Fruit fly (Drosophila melanogaster) whole organism, adult: ENCODE measurements around the gene spidey.

Experiments used
- CG11617 ChIP-seq: fragments of 200-800 bp; sonication (Bioruptor generic); optimal IDR thresholded peaks from 2 replicates; lab custom pipeline; 2017; ENCODE audit warnings: mild to moderate bottlenecking, missing biosample characterization, missing genetic modification reagents, missing genetic modification characterization
- CG12768 ChIP-seq: fragments of 200-800 bp; sonication (Bioruptor generic); optimal IDR thresholded peaks from 2 replicates; lab custom pipeline; 2017; ENCODE audit warnings: missing biosample characterization, missing genetic modification characterization, mild to moderate bottlenecking, moderate library complexity, missing genetic modification reagents
- CG14711 ChIP-seq: fragments of 200-800 bp; sonication (Bioruptor generic); optimal IDR thresholded peaks from 2 replicates; lab custom pipeline; 2018; ENCODE audit warnings: missing biosample characterization, mild to moderate bottlenecking, missing genetic modification characterization, moderate library complexity
- CG1620 ChIP-seq: fragments of 200-800 bp; sonication (Bioruptor generic); optimal IDR thresholded peaks from 2 replicates; lab custom pipeline; 2016; ENCODE audit warnings: missing biosample characterization, missing genetic modification characterization
- CG33017 ChIP-seq: fragments of 200-800 bp; sonication (Bioruptor generic); optimal IDR thresholded peaks from 2 replicates; lab custom pipeline; 2018; ENCODE audit warnings: missing biosample characterization, mild to moderate bottlenecking, missing genetic modification characterization, moderate library complexity
- CG5204 ChIP-seq: fragments of 200-800 bp; sonication (Bioruptor generic); optimal IDR thresholded peaks from 2 replicates; lab custom pipeline; 2016; ENCODE audit warnings: missing biosample characterization, missing genetic modification characterization
- CG7045 ChIP-seq: fragments of 200-800 bp; sonication (Bioruptor generic); optimal IDR thresholded peaks from 2 replicates; lab custom pipeline; 2017; ENCODE audit warnings: missing biosample characterization, mild to moderate bottlenecking, missing genetic modification characterization
- CG7101 ChIP-seq: fragments of 200-800 bp; sonication (Bioruptor generic); optimal IDR thresholded peaks from 2 replicates; lab custom pipeline; 2018; ENCODE audit warnings: missing biosample characterization, mild to moderate bottlenecking, missing genetic modification characterization, moderate library complexity
- Clk ChIP-seq: fragments of 200-800 bp; sonication (Bioruptor generic); optimal IDR thresholded peaks from 2 replicates; lab custom pipeline; 2017; ENCODE audit warnings: missing biosample characterization, missing genetic modification characterization
- Crg-1 ChIP-seq: fragments of 200-800 bp; sonication (Bioruptor generic); optimal IDR thresholded peaks from 2 replicates; lab custom pipeline; 2016; ENCODE audit warnings: missing biosample characterization, missing genetic modification characterization
- Hr96 ChIP-seq: fragments of 200-800 bp; sonication (Bioruptor generic); optimal IDR thresholded peaks from 2 replicates; lab custom pipeline; 2016; ENCODE audit warnings: missing biosample characterization, missing genetic modification characterization
- Mnt ChIP-seq: fragments of 200-800 bp; sonication (Bioruptor generic); optimal IDR thresholded peaks from 2 replicates; lab custom pipeline; 2016; ENCODE audit warnings: missing biosample characterization, mild to moderate bottlenecking, missing genetic modification characterization
- bab1 ChIP-seq: fragments of 200-800 bp; sonication (Bioruptor generic); optimal IDR thresholded peaks from 3 replicates; lab custom pipeline; 2019; ENCODE audit warnings: missing biosample characterization, mild to moderate bottlenecking, missing genetic modification characterization, moderate library complexity
- cic ChIP-seq: fragments of 200-800 bp; sonication (Bioruptor generic); optimal IDR thresholded peaks from 2 replicates; lab custom pipeline; 2017; ENCODE audit warnings: missing biosample characterization, mild to moderate bottlenecking, missing genetic modification characterization, moderate library complexity
- cnc ChIP-seq, 2 experiments: fragments of >200 bp; optimal IDR thresholded peaks; 2 replicates each; lab custom pipeline; 2017
- kay ChIP-seq: fragments of 200-800 bp; sonication (Bioruptor generic); peaks from one replicate; lab custom pipeline; 2016; ENCODE audit warnings: missing biosample characterization, missing genetic modification characterization, borderline replicate concordance
- ovo ChIP-seq: fragments of 200-800 bp; sonication (Bioruptor generic); optimal IDR thresholded peaks from 2 replicates; lab custom pipeline; 2016; ENCODE audit warnings: missing biosample characterization, missing genetic modification characterization
- pad ChIP-seq: fragments of 200-800 bp; sonication (Bioruptor generic); optimal IDR thresholded peaks from 3 replicates; lab custom pipeline; 2017; ENCODE audit warnings: missing biosample characterization, missing genetic modification characterization, mild to moderate bottlenecking, moderate library complexity, missing genetic modification reagents
- tj ChIP-seq: fragments of 200-800 bp; sonication (Bioruptor generic); optimal IDR thresholded peaks from 3 replicates; lab custom pipeline; 2017; ENCODE audit warnings: missing biosample characterization, mild to moderate bottlenecking, missing genetic modification characterization, moderate library complexity
- toe ChIP-seq: fragments of 200-800 bp; sonication (Bioruptor generic); optimal IDR thresholded peaks from 2 replicates; lab custom pipeline; 2016; ENCODE audit warnings: missing biosample characterization, missing genetic modification characterization

The spidey gene

dm6 chrX:7908239-7909068, at the start of gene spidey, which contains the start of gene dpr14:
TSS of gene spidey (plus strand) at chrX:7908931.
TSS of gene dpr14 (minus strand) at chrX:7908286.
- TF ChIP-seq cnc (optimal IDR thresholded peaks at IDR 0.05; lab: Kevin White, UChicago) (no peak), CG1620 (GFP tag; lab: Kevin White, UChicago) (peak; percentile 86), kay (GFP tag; lab: Kevin White, UChicago) (peak; percentile 2), cic (GFP tag; lab: Kevin White, UChicago) (peak; percentile 55), CG33017 (tag; lab: Kevin White, UChicago) (peak; percentile 78), CG11617 (GFP tag; lab: Kevin White, UChicago) (peak; percentile 89), bab1 (peak; percentile 88), Clk (GFP tag; lab: Kevin White, UChicago) (peak; percentile 72), Hr96 (GFP tag; lab: Kevin White, UChicago) (peak; percentile 95), tj (GFP tag; lab: Kevin White, UChicago) (no peak), CG5204 (GFP tag; lab: Kevin White, UChicago) (no peak), Mnt (GFP tag; lab: Kevin White, UChicago) (peak; percentile 84), Crg-1 (peak; percentile 71), CG14711 (tag; lab: Kevin White, UChicago) (peak; percentile 87), CG7101 (tag; lab: Kevin White, UChicago) (peak; percentile 92), pad (GFP tag; lab: Kevin White, UChicago) (peak; percentile 99), CG12768 (GFP tag; lab: Kevin White, UChicago) (peak; percentile 84), toe (GFP tag; lab: Kevin White, UChicago) (peak; percentile 69), CG7045 (peak; percentile 81), ovo (GFP tag; lab: Kevin White, UChicago) (peak; percentile 99)

DNA sequence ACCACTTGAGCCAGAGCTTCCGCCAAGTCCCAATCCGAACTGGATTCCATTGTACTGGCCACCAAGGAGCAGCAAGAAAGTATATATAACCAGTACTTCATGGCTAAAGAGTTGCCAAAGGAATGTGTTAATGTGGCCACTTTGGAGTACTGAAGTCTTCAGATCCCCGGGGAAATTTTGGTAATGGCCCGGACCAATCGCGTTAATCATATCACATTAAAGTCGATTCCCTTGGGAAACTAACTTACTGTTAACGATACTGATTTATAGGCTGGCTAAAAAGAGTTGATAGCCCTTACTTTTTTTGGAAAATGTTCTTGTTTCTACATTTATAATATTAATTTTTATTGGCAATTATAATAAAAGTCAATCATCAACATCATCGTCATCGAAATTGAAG, 41.9 kb upstream of the spidey start, which contains the start of gene Ir7b:
TSS of gene Ir7b (minus strand) at position 101 of the 400 bp plus-strand sequence.
- no peak for TF ChIP-seq CG33017 (tag; lab: Kevin White, UChicago)
- TF ChIP-seq CG5204 (GFP tag; lab: Kevin White, UChicago), result no peak
- TF ChIP-seq Mnt (GFP tag; lab: Kevin White, UChicago), result no peak
- TF ChIP-seq ovo (GFP tag; lab: Kevin White, UChicago), result no peak
- no peak for TF ChIP-seq CG1620 (GFP tag; lab: Kevin White, UChicago)
- TF ChIP-seq CG7101 (tag; lab: Kevin White, UChicago), result no peak
- no peak for TF ChIP-seq Crg-1
- no peak for TF ChIP-seq Hr96 (GFP tag; lab: Kevin White, UChicago)
- TF ChIP-seq CG11617 (GFP tag; lab: Kevin White, UChicago), result no peak
- TF ChIP-seq pad (GFP tag; lab: Kevin White, UChicago), result no peak
- TF ChIP-seq Clk (GFP tag; lab: Kevin White, UChicago), result no peak
- no peak for TF ChIP-seq cic (GFP tag; lab: Kevin White, UChicago)
- no peak for TF ChIP-seq kay (GFP tag; lab: Kevin White, UChicago)
- TF ChIP-seq CG14711 (tag; lab: Kevin White, UChicago), result no peak

DNA sequence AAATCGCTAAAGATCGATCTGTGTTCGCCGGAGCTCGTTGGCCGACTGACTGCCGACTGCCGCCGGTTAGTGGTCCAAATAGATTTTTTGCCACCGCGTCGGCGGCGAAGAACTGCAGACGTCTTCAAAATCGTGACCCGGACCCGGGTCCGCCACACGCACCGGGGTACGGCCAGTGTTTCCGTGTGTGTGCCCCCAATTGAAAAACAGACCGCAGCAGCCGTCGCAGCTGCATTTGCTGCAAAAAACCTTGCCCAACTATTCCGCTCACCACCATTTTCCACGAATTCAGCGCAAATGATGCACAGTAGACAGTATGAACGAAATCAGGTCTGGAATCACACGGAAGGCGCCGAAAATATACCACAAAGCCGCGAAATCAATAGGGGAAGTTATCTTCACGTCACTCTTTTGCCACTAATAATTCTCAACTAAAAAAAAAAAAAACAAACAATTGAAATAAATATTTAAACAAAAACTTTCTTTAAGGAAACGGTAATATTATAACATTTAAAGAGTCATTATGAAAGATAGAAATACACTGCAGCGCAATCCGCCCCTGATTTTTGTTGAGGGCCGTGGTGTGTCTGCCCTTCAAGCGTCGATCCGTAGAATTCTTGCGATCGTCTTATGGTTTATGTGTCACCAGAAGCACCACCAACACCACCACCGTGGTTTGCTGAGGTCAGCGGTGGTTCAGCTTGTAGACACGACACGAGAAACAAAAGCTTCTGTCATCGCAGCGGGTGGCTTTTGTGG, 35.4 kb upstream of the spidey start, which contains the start of gene dec:
TSS of gene dec (minus strand) at position 51 of the 759 bp plus-strand sequence.
- TF ChIP-seq CG11617 (GFP tag; lab: Kevin White, UChicago) (no peak), CG5204 (GFP tag; lab: Kevin White, UChicago) (no peak), Clk (GFP tag; lab: Kevin White, UChicago) (no peak), bab1 (peak; percentile 88), Mnt (GFP tag; lab: Kevin White, UChicago) (no peak), CG33017 (tag; lab: Kevin White, UChicago) (no peak), Hr96 (GFP tag; lab: Kevin White, UChicago) (no peak), CG12768 (GFP tag; lab: Kevin White, UChicago) (no peak), CG1620 (GFP tag; lab: Kevin White, UChicago) (no peak), kay (GFP tag; lab: Kevin White, UChicago) (no peak), pad (GFP tag; lab: Kevin White, UChicago) (peak; percentile 17), toe (GFP tag; lab: Kevin White, UChicago) (no peak), tj (GFP tag; lab: Kevin White, UChicago) (peak; percentile 95), ovo (GFP tag; lab: Kevin White, UChicago) (no peak), cic (GFP tag; lab: Kevin White, UChicago) (no peak), cnc (optimal IDR thresholded peaks at IDR 0.05; lab: Kevin White, UChicago) (no peak), CG7045 (no peak), CG14711 (tag; lab: Kevin White, UChicago) (peak; percentile 26), Crg-1 (no peak), CG7101 (tag; lab: Kevin White, UChicago) (no peak)

- no peak for TF ChIP-seq kay (GFP tag; lab: Kevin White, UChicago)
- no peak for TF ChIP-seq CG33017 (tag; lab: Kevin White, UChicago)
Measured at dm6 chrX:7874094-7874493, 34.6 kb upstream of the spidey start, which contains the start of gene Ir7c. TSS of gene Ir7c (plus strand) at chrX:7874394.

DNA sequence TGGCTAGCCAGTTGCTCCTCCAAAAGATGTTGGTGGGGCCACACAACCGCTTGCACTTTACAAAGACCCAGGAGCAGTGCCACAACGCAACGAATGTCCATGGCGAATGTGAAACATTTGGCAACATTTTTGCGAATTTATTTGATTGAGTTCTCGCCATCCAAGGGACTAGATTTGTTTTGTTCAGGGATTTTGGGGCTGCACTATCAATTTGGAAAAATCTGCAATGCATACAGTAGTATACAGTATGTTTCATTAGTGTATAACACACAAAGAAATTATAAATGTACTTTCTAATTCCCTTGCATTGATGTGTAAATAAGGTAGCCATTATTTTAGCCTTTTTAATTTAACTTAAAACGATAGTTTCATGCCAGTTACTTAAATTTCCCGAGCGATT, 30.0 kb upstream of the spidey start, which contains the start of gene Ir7d:
TSS of gene Ir7d (minus strand) at position 101 of the 400 bp plus-strand sequence.
- TF ChIP-seq CG33017 (tag; lab: Kevin White, UChicago) (no peak), bab1 (no peak), tj (GFP tag; lab: Kevin White, UChicago) (no peak), CG1620 (GFP tag; lab: Kevin White, UChicago) (no peak), cic (GFP tag; lab: Kevin White, UChicago) (no peak), Mnt (GFP tag; lab: Kevin White, UChicago) (no peak), CG7101 (tag; lab: Kevin White, UChicago) (no peak), Clk (GFP tag; lab: Kevin White, UChicago) (no peak), CG14711 (tag; lab: Kevin White, UChicago) (no peak), Crg-1 (no peak), kay (GFP tag; lab: Kevin White, UChicago) (no peak), toe (GFP tag; lab: Kevin White, UChicago) (no peak), CG12768 (GFP tag; lab: Kevin White, UChicago) (no peak), CG7045 (no peak), CG11617 (GFP tag; lab: Kevin White, UChicago) (no peak), Hr96 (GFP tag; lab: Kevin White, UChicago) (no peak), cnc (optimal IDR thresholded peaks at IDR 0.05; lab: Kevin White, UChicago) (no peak), ovo (GFP tag; lab: Kevin White, UChicago) (no peak)
